Worm (Caenorhabditis elegans) whole organism, midembryonic: ENCODE measurements around the gene hsd-2.

Experiments used
- T22C8.4 ChIP-seq: fragments of 200-800 bp; sonication (Bioruptor generic); IDR thresholded peaks from 2 replicates; pipeline ENCODE4 v1.3.6; 2022; ENCODE audit warnings: missing genetic modification characterization, missing compliant biosample characterization
- cog-1 ChIP-seq: sonication (generic microtip); optimal IDR thresholded peaks from 2 replicates; lab custom pipeline; 2016; ENCODE audit warnings: missing genetic modification characterization, missing compliant biosample characterization
- flt-1 ChIP-seq: fragments of 200-800 bp; sonication (Bioruptor generic); IDR thresholded peaks from 2 replicates; pipeline ENCODE4 v1.3.6; 2022; ENCODE audit warnings: missing genetic modification characterization, missing compliant biosample characterization
- klf-2 ChIP-seq: fragments of 200-800 bp; sonication (Bioruptor generic); conservative IDR thresholded peaks from 2 replicates; pipeline ENCODE4 v1.3.6; 2022; ENCODE audit warnings: missing genetic modification reagents, missing genetic modification characterization, missing compliant biosample characterization
- ztf-23 ChIP-seq: fragments of 200-800 bp; sonication (Bioruptor generic); IDR thresholded peaks from 2 replicates; pipeline ENCODE4 v1.3.6; 2022; ENCODE audit warnings: missing genetic modification reagents, missing genetic modification characterization, missing compliant biosample characterization

DNA sequence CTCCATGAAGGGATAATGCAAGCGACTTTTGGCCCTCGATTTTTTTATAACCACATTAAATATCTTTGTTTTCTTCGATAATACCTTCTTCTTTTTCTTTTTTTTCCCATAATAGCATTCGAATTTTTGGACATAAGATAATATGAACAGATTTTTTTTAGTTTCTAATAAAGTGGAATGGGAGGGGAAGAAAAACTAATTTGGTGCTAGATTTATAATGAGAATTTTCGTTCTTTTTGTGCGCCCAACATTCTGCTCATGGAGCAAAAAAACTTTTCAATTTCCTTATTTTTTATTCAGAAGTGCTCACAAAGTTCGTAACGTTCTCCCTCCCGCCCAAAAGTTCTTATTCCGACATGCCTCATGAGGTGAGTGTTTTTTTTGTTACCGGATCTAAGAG lies 10.7 kb downstream of the hsd-2 start, which contains the start of gene ZC449.8:
- TF ChIP-seq T22C8.4 (GFP tag; lab: Robert Waterston, UW), result no peak
- TF ChIP-seq flt-1 (GFP tag; lab: Robert Waterston, UW), result no peak
- no peak for TF ChIP-seq cog-1
- no peak for TF ChIP-seq ztf-23
- TF ChIP-seq klf-2 (GFP tag; lab: Robert Waterston, UW), result no peak
